Fruit fly (Drosophila melanogaster): ENCODE measurements around the gene Nepl8.

Gene Nepl8

DNA sequence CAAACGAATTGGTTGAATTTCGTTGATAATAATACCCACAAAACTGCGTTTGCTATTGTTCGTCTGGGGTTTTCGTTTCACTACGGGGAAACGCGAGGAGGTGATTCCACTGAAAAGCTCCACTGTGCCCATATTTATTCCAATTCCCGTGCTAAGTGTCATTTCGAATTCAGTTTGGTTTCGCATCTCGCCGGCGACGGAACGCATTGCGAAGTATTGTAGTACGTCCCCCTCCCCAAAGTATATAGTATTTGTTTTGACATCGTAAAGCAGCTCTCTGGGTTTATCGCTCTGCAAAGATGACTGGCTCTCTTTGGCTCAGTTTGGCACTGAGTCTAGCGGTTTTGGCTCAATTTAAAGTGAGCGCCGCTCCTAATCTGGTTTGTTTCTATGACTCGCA, 37.1 kb upstream of the Nepl8 start, which contains the start of gene Idgf3 (continued):
- no peak for TF ChIP-seq Sox102F (GFP tag; optimal IDR thresholded peaks at IDR 0.05)
- no peak for TF ChIP-seq acj6 (GFP tag; optimal IDR thresholded peaks at IDR 0.05)
- TF ChIP-seq CG16779 (tag; optimal IDR thresholded peaks at IDR 0.05) = no peak
- no peak for TF ChIP-seq topi (GFP tag; optimal IDR thresholded peaks at IDR 0.05)
- TF ChIP-seq CG11762 (GFP tag; optimal IDR thresholded peaks at IDR 0.05; ENCODE audit: insufficient read depth) = no peak
- no peak for TF ChIP-seq CG3032 (tag; optimal IDR thresholded peaks at IDR 0.05)
- TF ChIP-seq CG6792 (GFP tag; optimal IDR thresholded peaks at IDR 0.05) = no peak
- no peak for TF ChIP-seq dac (GFP tag; optimal IDR thresholded peaks at IDR 0.05)
- TF ChIP-seq Eip75B (GFP tag; optimal IDR thresholded peaks at IDR 0.05) = no peak

DNA sequence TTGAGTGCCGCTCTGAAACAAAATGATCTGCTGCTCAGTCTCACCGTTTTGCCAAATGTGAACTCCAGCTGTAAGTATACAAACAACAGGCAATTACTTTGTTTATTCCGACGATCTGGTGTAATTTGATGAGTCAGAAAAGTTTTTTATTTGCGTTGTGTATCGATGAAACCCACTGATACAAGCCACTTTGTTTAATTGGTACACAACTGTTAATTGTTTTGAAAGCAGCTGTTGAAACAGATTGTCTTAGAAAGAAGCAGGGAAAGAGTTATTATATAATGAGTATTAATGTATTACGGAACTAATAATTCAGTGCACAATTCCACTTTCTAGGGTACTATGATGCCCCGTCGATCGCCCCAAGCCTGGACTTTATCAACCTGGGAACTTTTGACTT, 36.1 kb upstream of the Nepl8 start:
- TF ChIP-seq CG15336 (GFP tag; IDR thresholded peaks at IDR 0.05) = no peak
- TF ChIP-seq fkh (GFP tag; optimal IDR thresholded peaks at IDR 0.05) = peak; percentile 68

DNA sequence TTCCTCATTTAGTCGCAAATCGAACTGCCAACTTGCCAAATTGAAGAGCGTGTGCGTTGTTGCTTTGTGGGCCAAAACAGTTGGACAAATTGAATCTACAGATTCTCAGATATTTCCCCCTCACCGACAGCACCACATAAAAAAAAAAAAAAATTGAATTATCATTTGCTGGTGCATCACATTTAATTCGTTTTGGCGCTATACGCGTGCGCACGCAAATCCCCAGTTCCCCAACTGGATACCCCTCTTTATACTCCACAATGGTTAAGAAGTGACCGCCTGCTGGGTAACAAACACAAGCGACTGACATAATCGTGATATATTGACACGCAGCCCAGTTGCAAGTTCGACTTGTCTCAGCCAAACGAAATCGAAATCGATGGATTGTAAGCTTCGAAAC, 29.6 kb upstream of the Nepl8 start:
- no peak for TF ChIP-seq Sox102F (GFP tag; optimal IDR thresholded peaks at IDR 0.05)
- TF ChIP-seq ss (GFP tag; optimal IDR thresholded peaks at IDR 0.05) = peak in 1 of 2 experiments; percentile 95

DNA sequence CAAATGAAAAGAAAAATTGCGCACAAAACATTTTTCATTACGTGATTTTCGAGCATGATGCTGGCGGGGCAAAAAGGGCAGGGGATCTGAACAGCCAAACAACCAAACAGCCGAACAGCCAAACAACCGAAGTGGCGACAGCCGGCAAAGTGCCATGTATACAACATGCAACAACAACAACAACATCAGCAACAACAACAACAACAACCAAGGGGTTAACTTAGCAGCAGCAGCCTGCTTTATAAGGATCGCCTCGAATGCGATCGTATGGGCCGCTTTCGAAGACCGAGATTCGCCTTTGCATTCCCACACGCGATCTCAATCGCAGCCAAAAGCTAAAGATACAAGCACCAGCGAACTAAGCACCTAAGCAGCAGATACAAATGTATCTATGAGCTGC, 24.3 kb upstream of the Nepl8 start:
- TF ChIP-seq fd59A (GFP tag; optimal IDR thresholded peaks at IDR 0.05) (no peak), spab (GFP tag; optimal IDR thresholded peaks at IDR 0.05) (no peak), Eip78C (GFP tag) (peak; percentile 42), ss (GFP tag; optimal IDR thresholded peaks at IDR 0.05) (peak in 1 of 2 experiments; percentile 90), vri (GFP tag; optimal IDR thresholded peaks at IDR 0.05) (peak; percentile 34), CG16779 (tag; optimal IDR thresholded peaks at IDR 0.05) (no peak), Hr38 (GFP tag; optimal IDR thresholded peaks at IDR 0.05) (no peak), CG3032 (tag; optimal IDR thresholded peaks at IDR 0.05) (no peak), CG8319 (GFP tag; optimal IDR thresholded peaks at IDR 0.05) (no peak), CG10669 (GFP tag; optimal IDR thresholded peaks at IDR 0.05) (no peak), Met (GFP tag; optimal IDR thresholded peaks at IDR 0.05) (no peak)

DNA sequence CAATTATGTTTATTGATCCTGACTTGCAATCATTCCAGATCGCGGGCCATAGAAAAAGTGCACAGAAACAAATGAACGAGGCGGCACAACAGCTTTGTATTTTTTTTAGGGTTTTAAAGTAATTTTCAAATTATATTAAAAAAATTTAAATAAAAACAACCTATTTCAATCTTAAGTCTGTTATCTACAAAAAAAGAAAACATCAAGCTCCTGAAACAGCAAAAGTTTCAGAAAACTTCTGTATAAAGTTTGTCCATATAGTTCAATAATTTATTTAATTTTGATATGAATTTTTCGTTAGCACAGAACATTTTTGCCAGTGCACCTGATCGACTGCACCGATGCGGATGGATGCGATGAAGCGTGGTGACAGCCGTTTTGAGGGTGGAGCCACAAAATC, 18.2 kb upstream of the Nepl8 start:
- TF ChIP-seq Gug (GFP tag; IDR thresholded peaks at IDR 0.05) (no peak), CG6163 (GFP tag; IDR thresholded peaks at IDR 0.05) (no peak), CG34406 (GFP tag; optimal IDR thresholded peaks at IDR 0.05) (no peak), CG6808 (GFP tag; optimal IDR thresholded peaks at IDR 0.05) (no peak), CG31627 (GFP tag; optimal IDR thresholded peaks at IDR 0.05) (no peak), Lpt (GFP tag; optimal IDR thresholded peaks at IDR 0.05) (no peak), topi (GFP tag; optimal IDR thresholded peaks at IDR 0.05) (no peak), CG6792 (GFP tag; optimal IDR thresholded peaks at IDR 0.05) (no peak), CG3032 (tag; optimal IDR thresholded peaks at IDR 0.05) (no peak), Sox102F (GFP tag; optimal IDR thresholded peaks at IDR 0.05) (no peak), svp (GFP tag) (peak; percentile 30), OdsH (GFP tag; optimal IDR thresholded peaks at IDR 0.05) (no peak), CG16779 (tag; optimal IDR thresholded peaks at IDR 0.05) (no peak), lz (GFP tag; optimal IDR thresholded peaks at IDR 0.05) (no peak), Smox (GFP tag; optimal IDR thresholded peaks at IDR 0.05) (no peak), Hr38 (GFP tag; optimal IDR thresholded peaks at IDR 0.05) (no peak), CG10631 (GFP tag; optimal IDR thresholded peaks at IDR 0.05) (no peak), spab (GFP tag; optimal IDR thresholded peaks at IDR 0.05) (no peak), CG4318 (GFP tag; optimal IDR thresholded peaks at IDR 0.05) (peak; percentile 4), vri (GFP tag; optimal IDR thresholded peaks at IDR 0.05) (no peak), Hr4 (GFP tag; optimal IDR thresholded peaks at IDR 0.05) (peak; percentile 4), Eip75B (GFP tag; optimal IDR thresholded peaks at IDR 0.05) (no peak), Blimp-1 (GFP tag; optimal IDR thresholded peaks at IDR 0.05) (no peak), CG9139 (GFP tag; optimal IDR thresholded peaks at IDR 0.05) (no peak), fd85E (GFP tag; optimal IDR thresholded peaks at IDR 0.05) (no peak), CG32006 (GFP tag; optimal IDR thresholded peaks at IDR 0.05) (peak; percentile 59), achi (GFP tag; optimal IDR thresholded peaks at IDR 0.05) (peak; percentile 12), eg (GFP tag; IDR thresholded peaks at IDR 0.05) (no peak), CG10669 (GFP tag; optimal IDR thresholded peaks at IDR 0.05) (no peak), CG6854 (GFP tag; optimal IDR thresholded peaks at IDR 0.05) (no peak), acj6 (GFP tag; optimal IDR thresholded peaks at IDR 0.05) (no peak), Met (GFP tag; optimal IDR thresholded peaks at IDR 0.05) (no peak), fd59A (GFP tag; optimal IDR thresholded peaks at IDR 0.05) (no peak), Eip93F (GFP tag; optimal IDR thresholded peaks at IDR 0.05) (no peak), Eip78C (GFP tag) (peak; percentile 56), CG11902 (GFP tag; optimal IDR thresholded peaks at IDR 0.05) (no peak)

Measured in whole organism, prepupa.